Fruit fly (Drosophila melanogaster): ENCODE data around the gene AMPdeam.

The AMPdeam gene

DNA sequence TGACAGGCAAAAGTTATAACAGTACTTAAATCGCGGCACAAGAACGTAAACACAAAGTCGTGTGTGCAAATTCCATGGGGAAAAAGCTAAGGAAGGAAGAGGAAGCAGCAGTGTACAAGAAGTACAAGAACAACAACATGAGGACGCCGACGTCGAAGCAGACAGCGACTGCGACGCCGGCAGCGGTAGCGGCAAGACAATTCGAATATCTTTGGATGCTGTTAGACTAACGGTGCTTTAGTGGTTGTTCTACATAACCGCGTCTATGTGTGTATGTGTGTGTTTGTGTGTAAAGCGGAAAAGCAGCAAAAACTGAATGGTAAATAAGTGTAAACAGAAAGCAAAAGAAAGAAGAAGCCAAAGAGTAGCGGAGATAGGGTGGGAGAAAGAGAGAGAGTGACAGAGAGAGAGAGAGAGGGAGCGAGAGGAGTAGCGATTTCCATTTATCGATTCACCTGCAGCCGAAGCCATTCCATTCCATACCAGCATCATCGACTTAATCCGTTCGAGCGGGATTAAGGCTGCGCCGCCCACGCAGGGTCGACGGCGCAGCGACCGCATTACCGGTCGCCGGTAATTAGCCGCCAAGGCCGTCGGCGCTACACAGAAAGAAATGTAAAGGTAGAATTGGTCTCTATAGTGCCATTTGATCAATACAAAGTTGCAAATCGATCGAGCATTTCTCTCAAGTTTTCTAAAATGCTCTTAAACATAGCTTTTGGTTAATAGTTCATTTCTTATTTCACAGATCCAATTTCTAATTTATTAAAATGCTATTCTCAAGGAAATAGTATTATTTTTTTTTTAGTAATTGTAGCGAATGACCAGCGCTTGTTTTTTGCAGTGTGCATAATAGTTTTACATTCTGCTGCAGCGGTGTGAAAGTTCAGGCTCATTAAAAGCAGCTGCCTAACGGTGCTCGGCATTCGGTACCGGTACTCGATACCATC lies 61.4 kb downstream of the AMPdeam start (continued):
- TF ChIP-seq Eip75B (GFP tag; optimal IDR thresholded peaks at IDR 0.05), result peak; percentile 62
- TF ChIP-seq CG3919 (GFP tag; optimal IDR thresholded peaks at IDR 0.05), result peak; percentile 61
- TF ChIP-seq CG10669 (GFP tag; optimal IDR thresholded peaks at IDR 0.05), result peak; percentile 33
- TF ChIP-seq CG11762 (GFP tag; optimal IDR thresholded peaks at IDR 0.05; ENCODE audit: insufficient read depth), result no peak
- no peak for TF ChIP-seq CG9139 (GFP tag; optimal IDR thresholded peaks at IDR 0.05)
- peak; percentile 56 for TF ChIP-seq Met (GFP tag; optimal IDR thresholded peaks at IDR 0.05)
- no peak for TF ChIP-seq CG8319 (GFP tag; optimal IDR thresholded peaks at IDR 0.05)
- peak; percentile 77 for TF ChIP-seq CG15336 (GFP tag; IDR thresholded peaks at IDR 0.05)
- peak; percentile 0 for TF ChIP-seq CG1621 (tag; optimal IDR thresholded peaks at IDR 0.05)
- no peak for TF ChIP-seq vri (GFP tag; optimal IDR thresholded peaks at IDR 0.05)
- TF ChIP-seq CG6854 (GFP tag; optimal IDR thresholded peaks at IDR 0.05), result no peak
- peak; percentile 69 for TF ChIP-seq net (GFP tag; optimal IDR thresholded peaks at IDR 0.05)
- TF ChIP-seq Sox15 (GFP tag; optimal IDR thresholded peaks at IDR 0.05), result no peak
- peak; percentile 58 for TF ChIP-seq dac (GFP tag; optimal IDR thresholded peaks at IDR 0.05)
- TF ChIP-seq Ets21C (GFP tag; optimal IDR thresholded peaks at IDR 0.05), result no peak
- TF ChIP-seq CG7368 (GFP tag; optimal IDR thresholded peaks at IDR 0.05), result peak; percentile 3
- peak; percentile 23 for TF ChIP-seq CG6808 (GFP tag; optimal IDR thresholded peaks at IDR 0.05)
- TF ChIP-seq fkh (GFP tag; optimal IDR thresholded peaks at IDR 0.05), result no peak
- no peak for TF ChIP-seq Hr38 (GFP tag; optimal IDR thresholded peaks at IDR 0.05)
- peak; percentile 74 for TF ChIP-seq eg (GFP tag; IDR thresholded peaks at IDR 0.05)
- TF ChIP-seq CG6163 (GFP tag; IDR thresholded peaks at IDR 0.05), result no peak
- TF ChIP-seq fd59A (GFP tag; optimal IDR thresholded peaks at IDR 0.05), result peak; percentile 28
- no peak for TF ChIP-seq fd85E (GFP tag; optimal IDR thresholded peaks at IDR 0.05)
- TF ChIP-seq CG11902 (GFP tag; optimal IDR thresholded peaks at IDR 0.05), result peak; percentile 5
- TF ChIP-seq Sox14 (GFP tag; optimal IDR thresholded peaks at IDR 0.05), result peak; percentile 32
- peak; percentile 55; the same call in 1 of the 2 replicates for TF ChIP-seq Gug (GFP tag; IDR thresholded peaks at IDR 0.05)

dm6 chrX:13783534-13783949 lies 62.1 kb downstream of the AMPdeam start, which contains the start of gene inaE:
Gene inaE (plus strand): TSS chrX:13783714.
- TF ChIP-seq ss (GFP tag; optimal IDR thresholded peaks at IDR 0.05), result peak in 1 of 2 experiments; percentile 23
- no peak for TF ChIP-seq CG10631 (GFP tag; optimal IDR thresholded peaks at IDR 0.05)
- no peak for TF ChIP-seq Sox102F (GFP tag; optimal IDR thresholded peaks at IDR 0.05)
- TF ChIP-seq CG15336 (GFP tag; IDR thresholded peaks at IDR 0.05), result no peak
- peak; percentile 29 for TF ChIP-seq dsx (GFP tag; optimal IDR thresholded peaks at IDR 0.05; ENCODE audit: poor library complexity, severe bottlenecking)
- no peak for TF ChIP-seq Hr39 (GFP tag; optimal IDR thresholded peaks at IDR 0.05)
- TF ChIP-seq topi (GFP tag; optimal IDR thresholded peaks at IDR 0.05), result no peak
- TF ChIP-seq CG32006 (GFP tag; optimal IDR thresholded peaks at IDR 0.05), result peak; percentile 15
- TF ChIP-seq fkh (GFP tag; optimal IDR thresholded peaks at IDR 0.05), result peak; percentile 26
- no peak for TF ChIP-seq achi (GFP tag; optimal IDR thresholded peaks at IDR 0.05)
- peak; percentile 47; the same call in 2 of the 3 replicates for TF ChIP-seq eg (GFP tag; IDR thresholded peaks at IDR 0.05)
- TF ChIP-seq cyc (GFP tag; optimal IDR thresholded peaks at IDR 0.05), result no peak
- peak; percentile 18 for TF ChIP-seq CG6808 (GFP tag; optimal IDR thresholded peaks at IDR 0.05)
- no peak for TF ChIP-seq CG8632 (GFP tag; optimal IDR thresholded peaks at IDR 0.05)
- TF ChIP-seq net (GFP tag; optimal IDR thresholded peaks at IDR 0.05), result peak; percentile 9
- peak; percentile 17 for TF ChIP-seq CG3919 (GFP tag; optimal IDR thresholded peaks at IDR 0.05)
- no peak for TF ChIP-seq Hr4 (GFP tag; optimal IDR thresholded peaks at IDR 0.05)
- peak; percentile 10 for TF ChIP-seq esn (GFP tag; optimal IDR thresholded peaks at IDR 0.05)
- peak; percentile 1 for TF ChIP-seq Eip78C (GFP tag)
- no peak for TF ChIP-seq Ets96B (tag; optimal IDR thresholded peaks at IDR 0.05)
- no peak for TF ChIP-seq CG6792 (GFP tag; optimal IDR thresholded peaks at IDR 0.05)
- peak; percentile 38 for TF ChIP-seq Sox14 (GFP tag; optimal IDR thresholded peaks at IDR 0.05)
- no peak for TF ChIP-seq CG31627 (GFP tag; optimal IDR thresholded peaks at IDR 0.05)
- TF ChIP-seq Sox15 (GFP tag; optimal IDR thresholded peaks at IDR 0.05), result no peak
- 0 out of 3 replicates have a peak, but pooled peaks have one; percentile 45 for TF ChIP-seq CG6163 (GFP tag; IDR thresholded peaks at IDR 0.05)
- TF ChIP-seq dac (GFP tag; optimal IDR thresholded peaks at IDR 0.05), result peak; percentile 15
- TF ChIP-seq Eip75B (GFP tag; optimal IDR thresholded peaks at IDR 0.05), result no peak
- peak; percentile 91 for TF ChIP-seq Blimp-1 (GFP tag; optimal IDR thresholded peaks at IDR 0.05)
- TF ChIP-seq svp (GFP tag), result peak; percentile 32
- no peak for TF ChIP-seq Lpt (GFP tag; optimal IDR thresholded peaks at IDR 0.05)
- TF ChIP-seq Hr38 (GFP tag; optimal IDR thresholded peaks at IDR 0.05), result no peak
- TF ChIP-seq Gug (GFP tag; IDR thresholded peaks at IDR 0.05), result no peak
- TF ChIP-seq CG16779 (tag; optimal IDR thresholded peaks at IDR 0.05), result no peak
- no peak for TF ChIP-seq acj6 (GFP tag; optimal IDR thresholded peaks at IDR 0.05)
